Worm (Caenorhabditis elegans): ENCODE results near the gene C45B11.6.

C45B11.6 gene

ce11 chrV:11082475-11082874 lies 38.6 kb downstream of the C45B11.6 start:
- no peak for TF ChIP-seq ref-2 (tag; optimal IDR thresholded peaks at IDR 0.05)
- no peak for TF ChIP-seq pha-4 (tag; optimal IDR thresholded peaks at IDR 0.05)
- TF ChIP-seq tbx-2 (tag; optimal IDR thresholded peaks at IDR 0.05): peak; percentile 67
- no peak for TF ChIP-seq K09A11.1 (tag; optimal IDR thresholded peaks at IDR 0.05; ENCODE audit: insufficient read depth)
- TF ChIP-seq unc-86 (tag; optimal IDR thresholded peaks at IDR 0.05): no peak
- TF ChIP-seq dmd-4 (tag; optimal IDR thresholded peaks at IDR 0.05; ENCODE audit: borderline replicate concordance): peak; percentile 7
- peak; percentile 76 for TF ChIP-seq rnt-1 (tag; optimal IDR thresholded peaks at IDR 0.05)
- peak; percentile 54 for TF ChIP-seq ceh-34 (tag; optimal IDR thresholded peaks at IDR 0.05)
- peak; percentile 5 for TF ChIP-seq pat-9 (tag; optimal IDR thresholded peaks at IDR 0.05)
- peak; percentile 94 for TF ChIP-seq ceh-18 (tag; optimal IDR thresholded peaks at IDR 0.05)
- peak; percentile 61 for TF ChIP-seq nfya-1 (tag; optimal IDR thresholded peaks at IDR 0.05)
- no peak for TF ChIP-seq sox-2 (GFP tag; IDR thresholded peaks at IDR 0.05)
- no peak for TF ChIP-seq che-1 (tag; optimal IDR thresholded peaks at IDR 0.05)
- peak; percentile 45 for TF ChIP-seq hlh-8 (tag; optimal IDR thresholded peaks at IDR 0.05)
- peak; percentile 16 for TF ChIP-seq ceh-31 (tag; optimal IDR thresholded peaks at IDR 0.05)

ce11 chrV:11082964-11083363 lies 39.1 kb downstream of the C45B11.6 start:
- no peak for TF ChIP-seq unc-55 (GFP tag; optimal IDR thresholded peaks at IDR 0.05)
- no peak for TF ChIP-seq ceh-30 (tag; optimal IDR thresholded peaks at IDR 0.05)
- TF ChIP-seq npax-4 (tag; optimal IDR thresholded peaks at IDR 0.05): no peak
- TF ChIP-seq C38D4.7 (GFP tag; optimal IDR thresholded peaks at IDR 0.05): no peak
- no peak for TF ChIP-seq sox-2 (GFP tag; IDR thresholded peaks at IDR 0.05)
- TF ChIP-seq hlh-30 (tag; optimal IDR thresholded peaks at IDR 0.05; ENCODE audit: insufficient read depth): no peak
- no peak for TF ChIP-seq ceh-18 (tag; optimal IDR thresholded peaks at IDR 0.05)
- TF ChIP-seq zip-5 (tag; optimal IDR thresholded peaks at IDR 0.05): no peak
- TF ChIP-seq ceh-34 (tag; optimal IDR thresholded peaks at IDR 0.05): no peak
- TF ChIP-seq F13H6.1 (tag; optimal IDR thresholded peaks at IDR 0.05): no peak

ce11 chrV:11083691-11084090 lies 39.8 kb downstream of the C45B11.6 start:
- TF ChIP-seq tbx-2 (tag; optimal IDR thresholded peaks at IDR 0.05) (peak; percentile 65), pat-9 (tag; optimal IDR thresholded peaks at IDR 0.05) (peak; percentile 76), ets-4 (tag; optimal IDR thresholded peaks at IDR 0.05) (peak; percentile 1), ceh-31 (tag; optimal IDR thresholded peaks at IDR 0.05) (peak; percentile 53), rnt-1 (tag; optimal IDR thresholded peaks at IDR 0.05) (peak; percentile 72), ceh-18 (tag; optimal IDR thresholded peaks at IDR 0.05) (peak; percentile 88), elt-4 (tag; optimal IDR thresholded peaks at IDR 0.05) (no peak), hlh-6 (tag; optimal IDR thresholded peaks at IDR 0.05) (no peak), dmd-4 (tag; optimal IDR thresholded peaks at IDR 0.05; ENCODE audit: borderline replicate concordance) (peak; percentile 48), pax-1 (tag; optimal IDR thresholded peaks at IDR 0.05) (peak; percentile 96), lim-6 (tag; optimal IDR thresholded peaks at IDR 0.05) (no peak), ceh-22 (tag; optimal IDR thresholded peaks at IDR 0.05) (peak; percentile 62), F13H6.1 (tag; optimal IDR thresholded peaks at IDR 0.05) (peak; percentile 16), unc-55 (GFP tag; optimal IDR thresholded peaks at IDR 0.05) (peak; percentile 79), ceh-30 (tag; optimal IDR thresholded peaks at IDR 0.05) (no peak), eyg-1 (tag; optimal IDR thresholded peaks at IDR 0.05) (no peak), pros-1 (tag; optimal IDR thresholded peaks at IDR 0.05) (no peak), ceh-19 (GFP tag; optimal IDR thresholded peaks at IDR 0.05) (no peak), fkh-10 (GFP tag; optimal IDR thresholded peaks at IDR 0.05) (no peak), gmeb-2 (tag; optimal IDR thresholded peaks at IDR 0.05) (no peak), ref-2 (tag; optimal IDR thresholded peaks at IDR 0.05) (peak; percentile 3), pha-2 (tag; optimal IDR thresholded peaks at IDR 0.05) (peak; percentile 55), nfya-1 (tag; optimal IDR thresholded peaks at IDR 0.05) (peak; percentile 74), fax-1 (tag; optimal IDR thresholded peaks at IDR 0.05) (no peak), K02D7.2 (tag; optimal IDR thresholded peaks at IDR 0.05) (no peak), ceh-9 (tag; optimal IDR thresholded peaks at IDR 0.05) (no peak), ceh-14 (tag; optimal IDR thresholded peaks at IDR 0.05) (no peak), ceh-2 (tag; optimal IDR thresholded peaks at IDR 0.05) (peak; percentile 27)

Measured in whole organism, late embryonic.